Worm (Caenorhabditis elegans) whole organism, L4/young adult: ENCODE results near the gene clec-185.

Experiments
- W03F9.2 ChIP-seq: fragments of 150-350 bp; optimal IDR thresholded peaks from 2 replicates; lab custom pipeline; 2014; ENCODE audit warnings: missing biosample characterization, missing genetic modification characterization
- dao-5 ChIP-seq: sonication (generic microtip); optimal IDR thresholded peaks from 2 replicates; lab custom pipeline; 2016; ENCODE audit warnings: missing genotype, missing genetic modification characterization, moderate library complexity, missing compliant biosample characterization
- him-1 ChIP-seq: sonication (generic microtip); optimal IDR thresholded peaks from 2 replicates; lab custom pipeline; 2016; ENCODE audit warnings: missing genotype, missing genetic modification reagents, missing genetic modification characterization, missing compliant biosample characterization

DNA sequence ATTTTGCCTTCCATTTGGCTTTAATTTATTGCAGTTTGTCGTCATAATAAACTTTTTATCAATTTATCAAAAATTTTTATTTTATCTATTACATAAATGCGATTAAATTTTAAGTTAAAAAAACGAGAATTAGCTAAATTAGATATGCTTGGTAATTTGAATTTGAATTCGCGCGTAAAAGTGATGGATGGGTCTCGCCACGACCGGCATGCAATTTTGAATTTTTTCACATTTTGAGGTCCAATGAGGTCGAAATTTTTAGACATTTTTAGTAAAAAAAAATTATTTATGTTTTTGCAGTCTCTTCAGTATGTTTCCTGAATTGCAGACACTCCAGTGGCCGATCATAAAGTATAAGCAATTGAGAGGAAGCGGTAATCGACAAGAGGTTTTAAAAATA is 29.8 kb upstream of the clec-185 start, which contains the start of gene dsb-1:
- TF ChIP-seq him-1 (no peak), W03F9.2 (no peak), dao-5 (tag; lab: Kevin White, UChicago) (no peak)
